Fruit fly (Drosophila melanogaster): ENCODE results near the gene CG3916.

Gene CG3916

dm6 chr3R:12253887-12254286, 24.7 kb downstream of the CG3916 start, which contains the start of gene CG3942:
Gene CG3942, plus strand, starts transcription at chr3R:12254187.
- no peak for TF ChIP-seq dsx (GFP tag; optimal IDR thresholded peaks at IDR 0.05; ENCODE audit: poor library complexity, severe bottlenecking)
- TF ChIP-seq CG3032 (tag; optimal IDR thresholded peaks at IDR 0.05): no peak

dm6 chr3R:12258437-12258836, 29.2 kb downstream of the CG3916 start, which contains the start of the genes CG44037 and svp:
Gene CG44037, plus strand, starts transcription at chr3R:12258737.
Gene svp, plus strand, starts transcription at chr3R:12258737.
- TF ChIP-seq CG11294 (GFP tag; IDR thresholded peaks at IDR 0.05) (no peak), Gug (GFP tag; IDR thresholded peaks at IDR 0.05) (no peak), CG11902 (GFP tag; optimal IDR thresholded peaks at IDR 0.05) (no peak), CG3919 (GFP tag; optimal IDR thresholded peaks at IDR 0.05) (no peak), CG10631 (GFP tag; optimal IDR thresholded peaks at IDR 0.05) (no peak), CG3032 (tag; optimal IDR thresholded peaks at IDR 0.05) (no peak), ss (GFP tag; optimal IDR thresholded peaks at IDR 0.05) (no peak), lz (GFP tag; optimal IDR thresholded peaks at IDR 0.05) (no peak), CG31627 (GFP tag; optimal IDR thresholded peaks at IDR 0.05) (no peak), CG6854 (GFP tag; optimal IDR thresholded peaks at IDR 0.05) (no peak), eg (GFP tag; IDR thresholded peaks at IDR 0.05) (no peak), fd85E (GFP tag; optimal IDR thresholded peaks at IDR 0.05) (no peak), achi (GFP tag; optimal IDR thresholded peaks at IDR 0.05) (no peak), CG8119 (GFP tag; IDR thresholded peaks at IDR 0.05) (no peak), CG6792 (GFP tag; optimal IDR thresholded peaks at IDR 0.05) (no peak), net (GFP tag; optimal IDR thresholded peaks at IDR 0.05) (no peak), topi (GFP tag; optimal IDR thresholded peaks at IDR 0.05) (no peak)

dm6 chr3R:12259013-12259412, 29.8 kb downstream of the CG3916 start:
- no peak for TF ChIP-seq CG6792 (GFP tag; optimal IDR thresholded peaks at IDR 0.05)
- peak; percentile 100 for TF ChIP-seq svp (GFP tag)
- TF ChIP-seq Eip78C (GFP tag): peak; percentile 58
- no peak for TF ChIP-seq esn (GFP tag; optimal IDR thresholded peaks at IDR 0.05)
- no peak for TF ChIP-seq Ets96B (tag; optimal IDR thresholded peaks at IDR 0.05)

- TF ChIP-seq Smox (GFP tag; optimal IDR thresholded peaks at IDR 0.05): no peak
- no peak for TF ChIP-seq CG6276 (GFP tag; optimal IDR thresholded peaks at IDR 0.05)
- no peak for TF ChIP-seq CG8319 (GFP tag; optimal IDR thresholded peaks at IDR 0.05)
- no peak for TF ChIP-seq Hr4 (GFP tag; optimal IDR thresholded peaks at IDR 0.05)
- TF ChIP-seq svp (GFP tag): no peak
- no peak for TF ChIP-seq fkh (GFP tag; optimal IDR thresholded peaks at IDR 0.05)
These were observed 30.6 kb downstream of the CG3916 start for dm6 chr3R:12259819-12260218.

- no peak for TF ChIP-seq Met (GFP tag; optimal IDR thresholded peaks at IDR 0.05)
- no peak for TF ChIP-seq fkh (GFP tag; optimal IDR thresholded peaks at IDR 0.05)
- no peak for TF ChIP-seq CG6276 (GFP tag; optimal IDR thresholded peaks at IDR 0.05)
- TF ChIP-seq CG34406 (GFP tag; optimal IDR thresholded peaks at IDR 0.05): no peak
- no peak for TF ChIP-seq CG7368 (GFP tag; optimal IDR thresholded peaks at IDR 0.05)
- no peak for TF ChIP-seq svp (GFP tag)
- TF ChIP-seq net (GFP tag; optimal IDR thresholded peaks at IDR 0.05): no peak
- no peak for TF ChIP-seq spab (GFP tag; optimal IDR thresholded peaks at IDR 0.05)
- TF ChIP-seq Sox102F (GFP tag; optimal IDR thresholded peaks at IDR 0.05): no peak
- no peak for TF ChIP-seq CG16779 (tag; optimal IDR thresholded peaks at IDR 0.05)
- no peak for TF ChIP-seq CG15336 (GFP tag; IDR thresholded peaks at IDR 0.05)
- no peak for TF ChIP-seq cyc (GFP tag; optimal IDR thresholded peaks at IDR 0.05)
- no peak for TF ChIP-seq CG31627 (GFP tag; optimal IDR thresholded peaks at IDR 0.05)
- no peak for TF ChIP-seq Smox (GFP tag; optimal IDR thresholded peaks at IDR 0.05)
- no peak for TF ChIP-seq CG11294 (GFP tag; IDR thresholded peaks at IDR 0.05)
These were observed 31.5 kb downstream of the CG3916 start, which contains the start of gene CG44038 for dm6 chr3R:12260669-12261068. Gene CG44038, plus strand, starts transcription at chr3R:12260969.
